Worm (Caenorhabditis elegans) whole organism, midembryonic: ENCODE data around the gene glp-1.

Experiments
- T22C8.4 ChIP-seq: fragments of 200-800 bp; sonication (Bioruptor generic); IDR thresholded peaks from 2 replicates; pipeline ENCODE4 v1.3.6; 2022; ENCODE audit warnings: missing genetic modification characterization, missing compliant biosample characterization
- cog-1 ChIP-seq: sonication (generic microtip); optimal IDR thresholded peaks from 2 replicates; lab custom pipeline; 2016; ENCODE audit warnings: missing genetic modification characterization, missing compliant biosample characterization
- klf-2 ChIP-seq: fragments of 200-800 bp; sonication (Bioruptor generic); conservative IDR thresholded peaks from 2 replicates; pipeline ENCODE4 v1.3.6; 2022; ENCODE audit warnings: missing genetic modification reagents, missing genetic modification characterization, missing compliant biosample characterization
- med-1 ChIP-seq: sonication (generic microtip); optimal IDR thresholded peaks from 2 replicates; lab custom pipeline; 2017; ENCODE audit warnings: missing genetic modification characterization, mild to moderate bottlenecking, missing compliant biosample characterization, antibody characterized with exemption, missing genetic modification reagents; ENCODE audit not compliant: insufficient read depth
- ztf-29 ChIP-seq: fragments of 200-800 bp; sonication (Bioruptor generic); IDR thresholded peaks from 2 replicates; pipeline ENCODE4 v1.3.6; 2022; ENCODE audit warnings: missing genetic modification reagents, missing genetic modification characterization, missing compliant biosample characterization

DNA sequence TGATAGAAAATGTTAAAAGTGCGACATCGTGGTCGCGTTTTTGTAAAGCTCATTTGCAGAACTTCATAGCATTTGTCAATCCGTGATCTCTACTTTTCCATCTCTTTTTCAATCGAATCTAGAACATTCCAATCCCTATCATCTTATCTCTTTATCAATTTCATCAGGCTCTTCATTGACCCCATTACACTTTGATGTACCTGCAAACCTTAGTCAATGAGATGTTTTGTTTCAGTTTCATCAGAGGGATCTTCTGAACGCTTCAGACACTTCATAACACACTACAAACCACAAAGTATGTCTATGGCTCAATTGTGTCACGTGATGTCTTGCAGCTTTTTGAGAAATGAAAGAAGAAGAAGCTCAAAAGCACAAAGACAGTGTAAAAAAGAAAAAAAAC, 8.9 kb upstream of the glp-1 start:
- no peak for TF ChIP-seq ztf-29 (GFP tag; lab: Robert Waterston, UW)
- no peak for TF ChIP-seq med-1
- TF ChIP-seq T22C8.4 (GFP tag; lab: Robert Waterston, UW): no peak
- TF ChIP-seq klf-2: no peak
- no peak for TF ChIP-seq cog-1
